Fruit fly (Drosophila melanogaster): ENCODE data around the gene DNAlig3.
A peak's percentile ranks its signal among the peaks of the same experiment; 100 is the strongest.

DNAlig3 gene

DNA sequence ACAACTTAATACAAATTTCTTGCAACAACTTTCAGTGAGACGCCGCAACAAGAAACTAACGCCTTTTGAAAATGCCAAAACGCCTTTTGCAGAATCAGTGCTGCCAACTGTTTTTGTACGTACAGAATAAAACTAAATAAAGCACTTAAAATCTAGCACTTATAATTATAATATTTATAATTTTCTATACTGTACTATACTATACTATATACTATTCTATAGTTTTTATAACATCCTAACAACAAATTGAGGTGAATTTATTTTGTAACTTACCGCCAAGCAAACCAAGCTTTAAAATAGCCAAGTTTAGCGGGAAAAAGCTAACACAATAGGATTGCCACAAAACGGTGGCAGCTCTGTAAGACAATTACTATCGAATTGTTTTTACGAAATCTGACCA is 32.1 kb upstream of the DNAlig3 start, which contains the start of the genes Aos1 and Srlp (continued):
- TF ChIP-seq emc (GFP tag; optimal IDR thresholded peaks at IDR 0.05), result no peak
- TF ChIP-seq Sox100B (GFP tag; optimal IDR thresholded peaks at IDR 0.05), result no peak
- TF ChIP-seq tap (tag; optimal IDR thresholded peaks at IDR 0.05), result no peak
- peak; percentile 66 for TF ChIP-seq CG18262 (tag; optimal IDR thresholded peaks at IDR 0.05)
- TF ChIP-seq jigr1 (GFP tag; IDR thresholded peaks at IDR 0.05), result no peak
- TF ChIP-seq fu2 (GFP tag; optimal IDR thresholded peaks at IDR 0.05), result no peak
- TF ChIP-seq Xrp1 (GFP tag; IDR thresholded peaks at IDR 0.05), result peak; percentile 31; the same call in 1 of the 2 replicates
- no peak for TF ChIP-seq Neu2 (GFP tag; optimal IDR thresholded peaks at IDR 0.05; ENCODE audit: borderline replicate concordance)
- peak; percentile 43 for TF ChIP-seq CG12155 (GFP tag; optimal IDR thresholded peaks at IDR 0.05)
- TF ChIP-seq oc (tag; optimal IDR thresholded peaks at IDR 0.05), result no peak
- no peak for TF ChIP-seq pnt (GFP tag; optimal IDR thresholded peaks at IDR 0.05)
- TF ChIP-seq CG4820 (GFP tag; optimal IDR thresholded peaks at IDR 0.05), result peak; percentile 19
- TF ChIP-seq schlank (tag; optimal IDR thresholded peaks at IDR 0.05), result no peak
- no peak for TF ChIP-seq CG2199 (GFP tag; IDR thresholded peaks at IDR 0.05)
- no peak for TF ChIP-seq CG32772 (GFP tag; IDR thresholded peaks at IDR 0.05)
- no peak for TF ChIP-seq eyg (GFP tag; optimal IDR thresholded peaks at IDR 0.05)
- TF ChIP-seq mirr (GFP tag; optimal IDR thresholded peaks at IDR 0.05), result no peak
- TF ChIP-seq H2.0 (GFP tag; IDR thresholded peaks at IDR 0.05), result no peak
- no peak for TF ChIP-seq CG8478 (optimal IDR thresholded peaks at IDR 0.05)
- TF ChIP-seq slbo (GFP tag; IDR thresholded peaks at IDR 0.05), result 0 out of 2 replicates have a peak, but pooled peaks have one; percentile 40
- TF ChIP-seq toy (GFP tag; IDR thresholded peaks at IDR 0.05), result no peak
- TF ChIP-seq Jarid2 (GFP tag; optimal IDR thresholded peaks at IDR 0.05), result no peak
- peak; percentile 52 for TF ChIP-seq Ets65A (GFP tag)
- TF ChIP-seq ATbp (GFP tag; optimal IDR thresholded peaks at IDR 0.05), result no peak
- peak; percentile 71 for TF ChIP-seq grau (tag; optimal IDR thresholded peaks at IDR 0.05)
- TF ChIP-seq Xbp1 (GFP tag; optimal IDR thresholded peaks at IDR 0.05), result peak; percentile 69
- no peak for TF ChIP-seq eve (GFP tag; optimal IDR thresholded peaks at IDR 0.05)
- TF ChIP-seq CG13424 (tag; optimal IDR thresholded peaks at IDR 0.05), result peak; percentile 73
- TF ChIP-seq Stat92E (GFP tag; optimal IDR thresholded peaks at IDR 0.05), result no peak
- no peak for TF ChIP-seq ftz-f1 (GFP tag; optimal IDR thresholded peaks at IDR 0.05)
- TF ChIP-seq CG2202 (tag; optimal IDR thresholded peaks at IDR 0.05), result no peak
- TF ChIP-seq phol (tag; optimal IDR thresholded peaks at IDR 0.05), result peak; percentile 80
- no peak for TF ChIP-seq CG14050 (GFP tag; IDR thresholded peaks at IDR 0.05)
- TF ChIP-seq lola (GFP tag; optimal IDR thresholded peaks at IDR 0.05), result peak in 1 of 3 experiments; percentile 56
- peak; percentile 59 for TF ChIP-seq nerfin-1 (tag; optimal IDR thresholded peaks at IDR 0.05)
- TF ChIP-seq CG18476 (GFP tag; optimal IDR thresholded peaks at IDR 0.05), result no peak
- TF ChIP-seq CG2875 (GFP tag; optimal IDR thresholded peaks at IDR 0.05), result no peak
- peak; percentile 43 for TF ChIP-seq al (GFP tag; IDR thresholded peaks at IDR 0.05)
- TF ChIP-seq Hey (tag; optimal IDR thresholded peaks at IDR 0.05), result no peak
- TF ChIP-seq Six4 (GFP tag; optimal IDR thresholded peaks at IDR 0.05), result no peak
- TF ChIP-seq prd (optimal IDR thresholded peaks at IDR 0.05), result no peak
- TF ChIP-seq prd (GFP tag; IDR thresholded peaks at IDR 0.05), result peak; percentile 55; the same call in 2 of the 3 replicates
- TF ChIP-seq Lim3 (GFP tag; IDR thresholded peaks at IDR 0.05), result no peak
- no peak for TF ChIP-seq org-1 (GFP tag; optimal IDR thresholded peaks at IDR 0.05)
- no peak for TF ChIP-seq CG11085 (GFP tag; IDR thresholded peaks at IDR 0.05)
- TF ChIP-seq Bgb (GFP tag; IDR thresholded peaks at IDR 0.05; ENCODE audit: partially characterized antibody), result no peak
- no peak for TF ChIP-seq CG14441 (GFP tag; IDR thresholded peaks at IDR 0.05)
- no peak for TF ChIP-seq pros (GFP tag; optimal IDR thresholded peaks at IDR 0.05)
- TF ChIP-seq CG1602 (GFP tag; optimal IDR thresholded peaks at IDR 0.05), result peak; percentile 3
- no peak for TF ChIP-seq crol (GFP tag; IDR thresholded peaks at IDR 0.05)
- no peak for TF ChIP-seq fd102C (GFP tag; optimal IDR thresholded peaks at IDR 0.05)
- peak; percentile 42 for TF ChIP-seq fd3F (GFP tag; optimal IDR thresholded peaks at IDR 0.05)

All from whole organism, embryonic.